Fruit fly (Drosophila melanogaster) whole organism, embryonic: ENCODE measurements around the gene eco.

Experiments used
- B-H2 ChIP-seq: fragments of 200-800 bp; sonication (Bioruptor generic); optimal IDR thresholded peaks from 2 replicates; lab custom pipeline; 2018; ENCODE audit warnings: missing biosample characterization, mild to moderate bottlenecking, missing genetic modification characterization
- Bdp1 ChIP-seq: fragments of 200-800 bp; sonication (Bioruptor generic); optimal IDR thresholded peaks from 3 replicates; lab custom pipeline; 2016; ENCODE audit warnings: missing biosample characterization, missing genetic modification characterization
- C15 ChIP-seq: fragments of 200-800 bp; sonication (Bioruptor generic); IDR thresholded peaks from 3 replicates; pipeline ENCODE4 v1.3.6; 2022; ENCODE audit warnings: missing biosample characterization, missing genetic modification characterization
- CG10321 ChIP-seq: fragments of 200-800 bp; sonication (Bioruptor generic); IDR thresholded peaks from 2 replicates; pipeline ENCODE4 v1.3.6; 2022; ENCODE audit warnings: missing biosample characterization, missing genetic modification characterization
- CG10565 ChIP-seq: fragments of 200-800 bp; sonication (Bioruptor generic); optimal IDR thresholded peaks from 3 replicates; lab custom pipeline; 2016; ENCODE audit warnings: missing biosample characterization, mild to moderate bottlenecking, missing genetic modification characterization
- CG11247 ChIP-seq: fragments of 200-800 bp; sonication (Bioruptor generic); IDR thresholded peaks from 2 replicates; pipeline ENCODE4 v1.3.6; 2022; ENCODE audit warnings: missing biosample characterization, missing genetic modification characterization
- CG13296 ChIP-seq: fragments of 200-800 bp; sonication (Bioruptor generic); optimal IDR thresholded peaks from 3 replicates; lab custom pipeline; 2018; ENCODE audit warnings: missing biosample characterization, mild to moderate bottlenecking, missing genetic modification characterization
- CG13894 ChIP-seq: fragments of 200-800 bp; sonication (Bioruptor generic); optimal IDR thresholded peaks from 3 replicates; lab custom pipeline; 2018; ENCODE audit warnings: missing biosample characterization, mild to moderate bottlenecking, missing genetic modification characterization, moderate library complexity
- CG15696 ChIP-seq: fragments of 200-800 bp; sonication (Bioruptor generic); optimal IDR thresholded peaks from 2 replicates; lab custom pipeline; 2019; ENCODE audit warnings: missing biosample characterization, mild to moderate bottlenecking, missing genetic modification characterization, moderate library complexity
- CG1603 ChIP-seq: fragments of 200-800 bp; sonication (Bioruptor generic); optimal IDR thresholded peaks from 2 replicates; lab custom pipeline; 2019; ENCODE audit warnings: missing biosample characterization, mild to moderate bottlenecking, missing genetic modification characterization, moderate library complexity
- CG1647 ChIP-seq: fragments of 200-800 bp; sonication (Bioruptor generic); optimal IDR thresholded peaks from 3 replicates; lab custom pipeline; 2016; ENCODE audit warnings: missing biosample characterization, missing genetic modification characterization
- CG17328 ChIP-seq: fragments of 200-800 bp; sonication (Bioruptor generic); IDR thresholded peaks from 2 replicates; pipeline ENCODE4 v1.3.6; 2022; ENCODE audit warnings: missing biosample characterization, missing genetic modification characterization
- CG18262 ChIP-seq: fragments of 200-800 bp; optimal IDR thresholded peaks from 3 replicates; lab custom pipeline; 2019; ENCODE audit warnings: missing biosample characterization, mild to moderate bottlenecking, missing genetic modification characterization, moderate library complexity
- CG18476 ChIP-seq: fragments of 200-800 bp; sonication (Bioruptor generic); optimal IDR thresholded peaks from 2 replicates; lab custom pipeline; 2016; ENCODE audit warnings: missing biosample characterization, mild to moderate bottlenecking, missing genetic modification characterization
- CG2199 ChIP-seq: fragments of 200-800 bp; sonication (Bioruptor generic); IDR thresholded peaks from 3 replicates; pipeline ENCODE4 v1.3.6; 2022; ENCODE audit warnings: missing biosample characterization, missing genetic modification characterization
- CG3281 ChIP-seq: fragments of 200-800 bp; sonication (Bioruptor generic); optimal IDR thresholded peaks from 3 replicates; lab custom pipeline; 2017; ENCODE audit warnings: missing biosample characterization, mild to moderate bottlenecking, missing genetic modification characterization
- CG34376 ChIP-seq: fragments of 200-800 bp; sonication (Bioruptor generic); optimal IDR thresholded peaks from 2 replicates; lab custom pipeline; 2018; ENCODE audit warnings: missing biosample characterization, mild to moderate bottlenecking, missing genetic modification characterization
- CG43689 ChIP-seq: fragments of 200-800 bp; sonication (Bioruptor generic); IDR thresholded peaks from 2 replicates; pipeline ENCODE4 v1.3.6; 2022; ENCODE audit warnings: missing biosample characterization, missing genetic modification characterization
- CG4854 ChIP-seq: fragments of 200-800 bp; sonication (Bioruptor generic); optimal IDR thresholded peaks from 2 replicates; lab custom pipeline; 2016; ENCODE audit warnings: missing biosample characterization, missing genetic modification characterization, inconsistent platforms
- CG7372 ChIP-seq: fragments of 200-800 bp; sonication (Bioruptor generic); IDR thresholded peaks from 2 replicates; pipeline ENCODE4 v1.3.6; 2022; ENCODE audit warnings: missing biosample characterization, missing genetic modification characterization
- CG8359 ChIP-seq: fragments of 200-800 bp; sonication (Bioruptor generic); optimal IDR thresholded peaks from 2 replicates; lab custom pipeline; 2017; ENCODE audit warnings: missing biosample characterization, mild to moderate bottlenecking, missing genetic modification characterization, borderline replicate concordance
- CG9817 ChIP-seq: fragments of 200-800 bp; sonication (Bioruptor generic); optimal IDR thresholded peaks from 2 replicates; lab custom pipeline; 2018; ENCODE audit warnings: missing biosample characterization, mild to moderate bottlenecking, missing genetic modification characterization, moderate library complexity
- CG9876 ChIP-seq: fragments of 200-800 bp; sonication (Bioruptor generic); optimal IDR thresholded peaks from 2 replicates; lab custom pipeline; 2016; ENCODE audit warnings: missing biosample characterization, missing genetic modification characterization
- Eip74EF ChIP-seq, 2 experiments: fragments of 200-800 bp in 1 of 2; fragments of >200 bp in 1 of 2; sonication (Bioruptor generic) in 1 of 2; optimal IDR thresholded peaks; 2 replicates each; lab custom pipeline; 2017 to 2019; ENCODE audit warnings: missing biosample characterization in 2 of 2, missing genetic modification characterization in 2 of 2, mild to moderate bottlenecking in 1 of 2, moderate library complexity in 1 of 2
- Fer3 ChIP-seq: fragments of 200-800 bp; sonication (Bioruptor generic); optimal IDR thresholded peaks from 2 replicates; lab custom pipeline; 2018; ENCODE audit warnings: missing biosample characterization, mild to moderate bottlenecking, missing genetic modification characterization, moderate library complexity
- GATAe ChIP-seq: fragments of 200-800 bp; sonication (Bioruptor generic); conservative IDR thresholded peaks from 2 replicates; pipeline ENCODE4 v1.3.6; 2022; ENCODE audit warnings: missing biosample characterization, missing genetic modification characterization
- Hr3 ChIP-seq: fragments of 200-800 bp; sonication (Bioruptor generic); optimal IDR thresholded peaks from 3 replicates; lab custom pipeline; 2016; ENCODE audit warnings: missing biosample characterization, missing genetic modification characterization
- Hr39 ChIP-seq: fragments of >200 bp; optimal IDR thresholded peaks from 2 replicates; lab custom pipeline; 2017
- Mrtf ChIP-seq: fragments of 200-800 bp; sonication (Bioruptor generic); IDR thresholded peaks from 3 replicates; pipeline ENCODE4 v1.3.6; 2022; ENCODE audit warnings: missing biosample characterization, missing genetic modification characterization
- Oaz ChIP-seq: fragments of 200-800 bp; sonication (Bioruptor generic); IDR thresholded peaks from 2 replicates; pipeline ENCODE4 v1.3.6; 2022; ENCODE audit warnings: missing biosample characterization, missing genetic modification characterization
- Rfx ChIP-seq: fragments of 200-800 bp; sonication (Bioruptor generic); IDR thresholded peaks from 2 replicates; pipeline ENCODE4 v1.3.6; 2022; ENCODE audit warnings: missing biosample characterization, missing genetic modification characterization
- Spps ChIP-seq: fragments of 200-800 bp; sonication (Bioruptor generic); optimal IDR thresholded peaks from 2 replicates; lab custom pipeline; 2018; ENCODE audit warnings: missing biosample characterization, mild to moderate bottlenecking, missing genetic modification characterization
- Sry-β ChIP-seq: fragments of 200-800 bp; sonication (Bioruptor generic); optimal IDR thresholded peaks from 2 replicates; lab custom pipeline; 2018; ENCODE audit warnings: missing biosample characterization, mild to moderate bottlenecking, missing genetic modification characterization, moderate library complexity
- Trl ChIP-seq, 3 experiments: fragments of >200 bp in 2 of 3; fragments of 200-800 bp in 1 of 3; sonication (Bioruptor generic) in 1 of 3; optimal IDR thresholded peaks; 2 replicates in 1 of 3; 3 replicates in 2 of 3; lab custom pipeline; 2016 to 2017; ENCODE audit warnings: missing biosample characterization in 1 of 3, missing genetic modification characterization in 1 of 3
- Xrp1 ChIP-seq: fragments of 200-800 bp; sonication (Bioruptor generic); IDR thresholded peaks from 2 replicates; pipeline ENCODE4 v1.3.6; 2022; ENCODE audit warnings: missing biosample characterization, missing genetic modification characterization
- cg ChIP-seq: fragments of 200-800 bp; sonication (Bioruptor generic); optimal IDR thresholded peaks from 3 replicates; lab custom pipeline; 2019; ENCODE audit warnings: missing biosample characterization, mild to moderate bottlenecking, missing genetic modification characterization, moderate library complexity
- chn ChIP-seq: fragments of 200-800 bp; sonication (Bioruptor generic); optimal IDR thresholded peaks from 2 replicates; lab custom pipeline; 2016; ENCODE audit warnings: missing biosample characterization, missing genetic modification characterization
- danr ChIP-seq: fragments of 200-800 bp; sonication (Bioruptor generic); IDR thresholded peaks from 2 replicates; pipeline ENCODE4 v1.3.6; 2022; ENCODE audit warnings: missing biosample characterization, missing genetic modification characterization
- emc ChIP-seq: fragments of 200-800 bp; sonication (Bioruptor generic); optimal IDR thresholded peaks from 2 replicates; lab custom pipeline; 2016; ENCODE audit warnings: missing biosample characterization, missing genetic modification characterization
- ems ChIP-seq: fragments of 200-800 bp; sonication (Bioruptor generic); optimal IDR thresholded peaks from 3 replicates; lab custom pipeline; 2016; ENCODE audit warnings: missing biosample characterization, missing genetic modification characterization
- fd102C ChIP-seq: fragments of 200-800 bp; sonication (Bioruptor generic); optimal IDR thresholded peaks from 2 replicates; lab custom pipeline; 2018; ENCODE audit warnings: missing biosample characterization, mild to moderate bottlenecking, missing genetic modification characterization, moderate library complexity
- fd64A ChIP-seq: fragments of 200-800 bp; sonication (Bioruptor generic); optimal IDR thresholded peaks from 3 replicates; lab custom pipeline; 2018; ENCODE audit warnings: missing biosample characterization, mild to moderate bottlenecking, missing genetic modification characterization
- hb ChIP-seq: fragments of 200-800 bp; sonication (Bioruptor generic); IDR thresholded peaks from 3 replicates; pipeline ENCODE4 v1.3.6; 2022; ENCODE audit warnings: missing biosample characterization, missing genetic modification characterization; ENCODE audit not compliant: partially characterized antibody
- ken ChIP-seq: fragments of 200-800 bp; sonication (Bioruptor generic); IDR thresholded peaks from 3 replicates; pipeline ENCODE4 v1.3.6; 2022; ENCODE audit warnings: missing biosample characterization, missing genetic modification characterization
- knrl ChIP-seq: fragments of 200-800 bp; sonication (Bioruptor generic); IDR thresholded peaks from 3 replicates; pipeline ENCODE4 v1.3.6; 2022; ENCODE audit warnings: missing biosample characterization, missing genetic modification characterization; ENCODE audit not compliant: partially characterized antibody
- mld ChIP-seq: fragments of 200-800 bp; sonication (Bioruptor generic); IDR thresholded peaks from 3 replicates; pipeline ENCODE4 v1.3.6; 2022; ENCODE audit warnings: missing biosample characterization, missing genetic modification characterization; ENCODE audit not compliant: partially characterized antibody
- nmo ChIP-seq: fragments of 200-800 bp; sonication (Bioruptor generic); optimal IDR thresholded peaks from 2 replicates; lab custom pipeline; 2018; ENCODE audit warnings: missing biosample characterization, mild to moderate bottlenecking, missing genetic modification characterization, moderate library complexity
- nom ChIP-seq: fragments of 200-800 bp; sonication (Bioruptor generic); optimal IDR thresholded peaks from 2 replicates; lab custom pipeline; 2017; ENCODE audit warnings: missing biosample characterization, missing genetic modification characterization, mild to moderate bottlenecking, moderate library complexity, missing genetic modification reagents
- pita ChIP-seq: fragments of 200-800 bp; sonication (Bioruptor generic); optimal IDR thresholded peaks from 2 replicates; lab custom pipeline; 2017; ENCODE audit warnings: missing biosample characterization, mild to moderate bottlenecking, missing genetic modification characterization
- pzg ChIP-seq: fragments of 200-800 bp; sonication (Bioruptor generic); optimal IDR thresholded peaks from 3 replicates; lab custom pipeline; 2018; ENCODE audit warnings: missing biosample characterization, mild to moderate bottlenecking, missing genetic modification characterization, moderate library complexity

The eco gene

dm6 chr3L:7323348-7323747, 15.8 kb downstream of the eco start, which contains the start of the genes RhoGEF4 and Rint1 (continued):
- TF ChIP-seq pita (GFP tag; lab: Kevin White, UChicago), result no peak
- TF ChIP-seq pzg (GFP tag; lab: Kevin White, UChicago), result peak; percentile 80
- TF ChIP-seq Mrtf, result 0 out of 3 replicates have a peak, but pooled peaks have one; percentile 36
- TF ChIP-seq cg, result no peak
- peak; percentile 5 for TF ChIP-seq Sry-β (GFP tag; lab: Kevin White, UChicago)
- no peak for TF ChIP-seq fd102C
- no peak for TF ChIP-seq ems (GFP tag; lab: Kevin White, UChicago)
- TF ChIP-seq Xrp1 (GFP tag; lab: Robert Waterston, UW), result peak; percentile 72
- no peak for TF ChIP-seq GATAe (GFP tag; lab: Robert Waterston, UW)
- peak; percentile 40 for TF ChIP-seq CG4854 (GFP tag; lab: Kevin White, UChicago)
- TF ChIP-seq B-H2, result peak; percentile 10
- TF ChIP-seq Trl (optimal IDR thresholded peaks at IDR 0.05; lab: Kevin White, UChicago), result no peak
- peak; percentile 21 for TF ChIP-seq Trl (GFP tag; optimal IDR thresholded peaks at IDR 0.05; lab: Kevin White, UChicago)
- TF ChIP-seq CG34376 (GFP tag; lab: Kevin White, UChicago), result no peak
- no peak for TF ChIP-seq CG1603 (tag; lab: Kevin White, UChicago)
- TF ChIP-seq Rfx, result peak; percentile 86
- TF ChIP-seq hb (GFP tag; lab: Robert Waterston, UW), result no peak
- TF ChIP-seq CG8359 (GFP tag; lab: Kevin White, UChicago), result no peak
- TF ChIP-seq CG18262, result peak; percentile 59
- TF ChIP-seq Bdp1 (GFP tag; lab: Kevin White, UChicago), result peak; percentile 37
- no peak for TF ChIP-seq fd64A (GFP tag; lab: Kevin White, UChicago)
- peak; percentile 84 for TF ChIP-seq nmo (GFP tag; lab: Kevin White, UChicago)
- no peak for TF ChIP-seq Eip74EF (GFP tag; optimal IDR thresholded peaks at IDR 0.05; lab: Kevin White, UChicago)
- TF ChIP-seq Fer3, result peak; percentile 41
- no peak for TF ChIP-seq Hr39
- peak; percentile 75 for TF ChIP-seq CG11247
- TF ChIP-seq CG17328 (GFP tag; lab: Robert Waterston, UW), result peak; percentile 63
- TF ChIP-seq CG3281 (GFP tag; lab: Kevin White, UChicago), result peak; percentile 6
- TF ChIP-seq CG15696 (tag; lab: Kevin White, UChicago), result peak; percentile 60
- peak; percentile 58; the same call in 1 of the 2 replicates for TF ChIP-seq CG7372 (GFP tag; lab: Robert Waterston, UW)
- no peak for TF ChIP-seq emc (GFP tag; lab: Kevin White, UChicago)
- TF ChIP-seq Hr3 (GFP tag; lab: Kevin White, UChicago), result peak; percentile 81
- no peak for TF ChIP-seq CG13296 (GFP tag; lab: Kevin White, UChicago)
- peak; percentile 38; the same call in 1 of the 3 replicates for TF ChIP-seq knrl (GFP tag; lab: Robert Waterston, UW)
- TF ChIP-seq CG9817, result peak; percentile 71
- TF ChIP-seq mld (GFP tag; lab: Robert Waterston, UW), result no peak
- no peak for TF ChIP-seq Oaz
- peak; percentile 65; the same call in 1 of the 2 replicates for TF ChIP-seq danr (GFP tag; lab: Robert Waterston, UW)
- no peak for TF ChIP-seq CG43689 (GFP tag; lab: Robert Waterston, UW)
- TF ChIP-seq CG2199, result no peak
- TF ChIP-seq CG10565 (GFP tag; lab: Kevin White, UChicago), result no peak
- TF ChIP-seq ken, result peak; percentile 80; the same call in 2 of the 3 replicates
- TF ChIP-seq nom, result no peak
- no peak for TF ChIP-seq C15 (GFP tag; lab: Robert Waterston, UW)
- peak; percentile 48 for TF ChIP-seq chn (GFP tag; lab: Kevin White, UChicago)
- TF ChIP-seq Spps (tag; lab: Kevin White, UChicago), result no peak
- peak; percentile 37 for TF ChIP-seq CG1647 (GFP tag; lab: Kevin White, UChicago)
- no peak for TF ChIP-seq CG13894 (tag; lab: Kevin White, UChicago)
- TF ChIP-seq CG18476, result peak; percentile 100
- no peak for TF ChIP-seq CG9876
- no peak for TF ChIP-seq CG10321 (GFP tag; lab: Robert Waterston, UW)
